Fruit fly (Drosophila melanogaster) whole organism, embryonic: ENCODE measurements around the gene Sur-8.
A peak's percentile ranks its signal among the peaks of the same experiment; 100 is the strongest.

Source experiments
- CG10321 ChIP-seq: fragments of 200-800 bp; sonication (Bioruptor generic); IDR thresholded peaks from 2 replicates; pipeline ENCODE4 v1.3.6; 2022; ENCODE audit warnings: missing biosample characterization, missing genetic modification characterization
- CG12104 ChIP-seq: fragments of 200-800 bp; sonication (Bioruptor generic); optimal IDR thresholded peaks from 3 replicates; lab custom pipeline; 2016; ENCODE audit warnings: missing biosample characterization, missing genetic modification characterization
- CG12391 ChIP-seq: fragments of 200-800 bp; sonication (Bioruptor generic); optimal IDR thresholded peaks from 3 replicates; lab custom pipeline; 2018; ENCODE audit warnings: missing biosample characterization, mild to moderate bottlenecking, missing genetic modification characterization, moderate library complexity
- CG12659 ChIP-seq: fragments of 200-800 bp; sonication (Bioruptor generic); optimal IDR thresholded peaks from 3 replicates; lab custom pipeline; 2017; ENCODE audit warnings: mild to moderate bottlenecking, missing biosample characterization, missing genetic modification reagents, missing genetic modification characterization
- CG14860 ChIP-seq: fragments of 200-800 bp; sonication (Bioruptor generic); IDR thresholded peaks from 3 replicates; pipeline ENCODE4 v1.3.6; 2022; ENCODE audit warnings: missing biosample characterization, missing genetic modification characterization; ENCODE audit not compliant: partially characterized antibody
- CG16815 ChIP-seq: fragments of 200-800 bp; sonication (Bioruptor generic); optimal IDR thresholded peaks from 3 replicates; lab custom pipeline; 2017; ENCODE audit warnings: missing biosample characterization, mild to moderate bottlenecking, missing genetic modification characterization
- CG17359 ChIP-seq: fragments of 200-800 bp; sonication (Bioruptor generic); optimal IDR thresholded peaks from 3 replicates; lab custom pipeline; 2018; ENCODE audit warnings: missing biosample characterization, mild to moderate bottlenecking, missing genetic modification characterization, moderate library complexity
- CG17829 ChIP-seq: fragments of 200-800 bp; optimal IDR thresholded peaks from 2 replicates; lab custom pipeline; 2019; ENCODE audit warnings: missing biosample characterization, mild to moderate bottlenecking, missing genetic modification characterization, moderate library complexity
- CG18011 ChIP-seq: fragments of 200-800 bp; sonication (Bioruptor generic); optimal IDR thresholded peaks from 2 replicates; lab custom pipeline; 2017; ENCODE audit warnings: missing biosample characterization, missing genetic modification characterization, mild to moderate bottlenecking, moderate library complexity, missing genotype
- CG18599 ChIP-seq: fragments of 200-800 bp; sonication (Bioruptor generic); optimal IDR thresholded peaks from 3 replicates; lab custom pipeline; 2017; ENCODE audit warnings: missing biosample characterization, missing genetic modification characterization, mild to moderate bottlenecking, moderate library complexity, missing genetic modification reagents
- CG18764 ChIP-seq: fragments of 200-800 bp; sonication (Bioruptor generic); optimal IDR thresholded peaks from 3 replicates; lab custom pipeline; 2016; ENCODE audit warnings: missing biosample characterization, missing genetic modification characterization
- CG2202 ChIP-seq: fragments of 200-800 bp; sonication (Bioruptor generic); optimal IDR thresholded peaks from 2 replicates; lab custom pipeline; 2018; ENCODE audit warnings: missing biosample characterization, mild to moderate bottlenecking, missing genetic modification characterization
- CG2712 ChIP-seq: fragments of 200-800 bp; optimal IDR thresholded peaks from 3 replicates; lab custom pipeline; 2019; ENCODE audit warnings: missing biosample characterization, mild to moderate bottlenecking, missing genetic modification characterization, moderate library complexity
- CG31365 ChIP-seq: fragments of 200-800 bp; sonication (Bioruptor generic); optimal IDR thresholded peaks from 2 replicates; lab custom pipeline; 2018; ENCODE audit warnings: missing biosample characterization, mild to moderate bottlenecking, missing genetic modification characterization
- CG34376 ChIP-seq: fragments of 200-800 bp; sonication (Bioruptor generic); optimal IDR thresholded peaks from 2 replicates; lab custom pipeline; 2018; ENCODE audit warnings: missing biosample characterization, mild to moderate bottlenecking, missing genetic modification characterization
- CG4820 ChIP-seq: fragments of 200-800 bp; sonication (Bioruptor generic); optimal IDR thresholded peaks from 3 replicates; lab custom pipeline; 2016; ENCODE audit warnings: missing biosample characterization, missing genetic modification characterization
- CG5953 ChIP-seq: fragments of 200-800 bp; sonication (Bioruptor generic); IDR thresholded peaks from 2 replicates; pipeline ENCODE4 v1.3.6; 2022; ENCODE audit warnings: missing biosample characterization, missing genetic modification characterization
- CG9727 ChIP-seq: fragments of 200-800 bp; sonication (Bioruptor generic); optimal IDR thresholded peaks from 3 replicates; lab custom pipeline; 2017; ENCODE audit warnings: missing biosample characterization, mild to moderate bottlenecking, missing genetic modification characterization
- CHES-1-like ChIP-seq: fragments of 200-800 bp; sonication (Bioruptor generic); optimal IDR thresholded peaks from 2 replicates; lab custom pipeline; 2016; ENCODE audit warnings: missing biosample characterization, missing genetic modification characterization
- D19A ChIP-seq: fragments of 200-800 bp; optimal IDR thresholded peaks from 3 replicates; lab custom pipeline; 2019; ENCODE audit warnings: missing biosample characterization, mild to moderate bottlenecking, missing genetic modification characterization, moderate library complexity
- D19B ChIP-seq: fragments of 200-800 bp; sonication (Bioruptor generic); optimal IDR thresholded peaks from 2 replicates; lab custom pipeline; 2017; ENCODE audit warnings: missing biosample characterization, mild to moderate bottlenecking, missing genetic modification characterization
- H15 ChIP-seq: fragments of 200-800 bp; sonication (Bioruptor generic); IDR thresholded peaks from 3 replicates; pipeline ENCODE4 v1.3.6; 2022; ENCODE audit warnings: missing biosample characterization, missing genetic modification characterization
- Hr51 ChIP-seq, 2 experiments: fragments of 200-800 bp; sonication (Bioruptor generic); optimal IDR thresholded peaks; 2 replicates in 1 of 2; 3 replicates in 1 of 2; lab custom pipeline; 2016 to 2018; ENCODE audit warnings: missing biosample characterization in 2 of 2, missing genetic modification characterization in 2 of 2, mild to moderate bottlenecking in 1 of 2, moderate library complexity in 1 of 2
- Hr78 ChIP-seq, 2 experiments: fragments of 200-800 bp in 1 of 2; fragments of >200 bp in 1 of 2; sonication (Bioruptor generic) in 1 of 2; optimal IDR thresholded peaks; 2 replicates each; lab custom pipeline; 2017 to 2019; ENCODE audit warnings: missing biosample characterization in 2 of 2, missing genetic modification characterization in 2 of 2, mild to moderate bottlenecking in 1 of 2, moderate library complexity in 1 of 2
- MBD-R2 ChIP-seq: fragments of 200-800 bp; sonication (Bioruptor generic); IDR thresholded peaks from 2 replicates; pipeline ENCODE4 v1.3.6; 2022; ENCODE audit warnings: missing biosample characterization, missing genetic modification characterization
- Meics ChIP-seq: fragments of 200-800 bp; sonication (Bioruptor generic); optimal IDR thresholded peaks from 2 replicates; lab custom pipeline; 2017; ENCODE audit warnings: missing biosample characterization, mild to moderate bottlenecking, missing genetic modification characterization
- NC2β ChIP-seq: fragments of 200-800 bp; sonication (Bioruptor generic); optimal IDR thresholded peaks from 2 replicates; lab custom pipeline; 2016; ENCODE audit warnings: missing biosample characterization, missing genetic modification characterization
- Oli ChIP-seq: fragments of 200-800 bp; sonication (Bioruptor generic); optimal IDR thresholded peaks from 2 replicates; lab custom pipeline; 2018; ENCODE audit warnings: missing biosample characterization, mild to moderate bottlenecking, missing genetic modification characterization, moderate library complexity
- PHDP ChIP-seq: fragments of 200-800 bp; sonication (Bioruptor generic); optimal IDR thresholded peaks from 3 replicates; lab custom pipeline; 2018; ENCODE audit warnings: missing biosample characterization, mild to moderate bottlenecking, missing genetic modification characterization, moderate library complexity
- YL-1 ChIP-seq: fragments of 200-800 bp; sonication (Bioruptor generic); optimal IDR thresholded peaks from 3 replicates; lab custom pipeline; 2017; ENCODE audit warnings: missing biosample characterization, mild to moderate bottlenecking, missing genetic modification characterization
- ac ChIP-seq: fragments of 200-800 bp; sonication (Bioruptor generic); optimal IDR thresholded peaks from 3 replicates; lab custom pipeline; 2017; ENCODE audit warnings: missing biosample characterization, mild to moderate bottlenecking, missing genetic modification characterization
- bbx ChIP-seq: fragments of 200-800 bp; sonication (Bioruptor generic); IDR thresholded peaks from 2 replicates; pipeline ENCODE4 v1.3.6; 2022; ENCODE audit warnings: missing biosample characterization, missing genetic modification characterization; ENCODE audit not compliant: partially characterized antibody
- cad ChIP-seq: fragments of >200 bp; optimal IDR thresholded peaks from 2 replicates; lab custom pipeline; 2017; ENCODE audit warnings: missing biosample characterization, missing genetic modification characterization
- chif ChIP-seq, 2 experiments: fragments of 200-800 bp; sonication (Bioruptor generic); optimal IDR thresholded peaks; 3 replicates each; lab custom pipeline; 2016; ENCODE audit warnings: missing biosample characterization in 2 of 2, missing genetic modification characterization in 2 of 2
- chn ChIP-seq: fragments of 200-800 bp; sonication (Bioruptor generic); optimal IDR thresholded peaks from 2 replicates; lab custom pipeline; 2016; ENCODE audit warnings: missing biosample characterization, missing genetic modification characterization
- crc ChIP-seq: fragments of 200-800 bp; sonication (Bioruptor generic); optimal IDR thresholded peaks from 2 replicates; lab custom pipeline; 2016; ENCODE audit warnings: missing biosample characterization, missing genetic modification characterization
- gcm2 ChIP-seq: fragments of 200-800 bp; sonication (Bioruptor generic); optimal IDR thresholded peaks from 2 replicates; lab custom pipeline; 2016; ENCODE audit warnings: missing biosample characterization, missing genetic modification characterization
- ind ChIP-seq: fragments of 200-800 bp; sonication (Bioruptor generic); optimal IDR thresholded peaks from 3 replicates; lab custom pipeline; 2016; ENCODE audit warnings: missing biosample characterization, missing genetic modification characterization
- lmd ChIP-seq: fragments of 200-800 bp; sonication (Bioruptor generic); IDR thresholded peaks from 2 replicates; pipeline ENCODE4 v1.3.6; 2022; ENCODE audit warnings: missing biosample characterization, missing genetic modification characterization
- lola ChIP-seq, 3 experiments: fragments of >200 bp in 2 of 3; fragments of 200-800 bp in 1 of 3; sonication (Bioruptor generic) in 1 of 3; optimal IDR thresholded peaks; 2 replicates each; lab custom pipeline; 2017 to 2019; ENCODE audit warnings: missing biosample characterization in 3 of 3, missing genetic modification characterization in 3 of 3, mild to moderate bottlenecking in 1 of 3, moderate library complexity in 1 of 3
- nerfin-2 ChIP-seq: fragments of 200-800 bp; sonication (Bioruptor generic); IDR thresholded peaks from 2 replicates; pipeline ENCODE4 v1.3.6; 2022; ENCODE audit warnings: missing biosample characterization, missing genetic modification characterization; ENCODE audit not compliant: partially characterized antibody
- onecut ChIP-seq: fragments of 200-800 bp; sonication (Bioruptor generic); IDR thresholded peaks from 2 replicates; pipeline ENCODE4 v1.3.6; 2022; ENCODE audit warnings: missing biosample characterization, missing genetic modification characterization
- org-1 ChIP-seq: fragments of 200-800 bp; sonication (Bioruptor generic); optimal IDR thresholded peaks from 2 replicates; lab custom pipeline; 2017; ENCODE audit warnings: missing biosample characterization, missing genetic modification characterization
- pum ChIP-seq: fragments of 200-800 bp; sonication (Bioruptor generic); optimal IDR thresholded peaks from 2 replicates; lab custom pipeline; 2016; ENCODE audit warnings: missing biosample characterization, missing genetic modification characterization
- row ChIP-seq: fragments of 200-800 bp; sonication (Bioruptor generic); IDR thresholded peaks from 3 replicates; pipeline ENCODE4 v1.3.6; 2022; ENCODE audit warnings: missing biosample characterization, missing genetic modification characterization
- tin ChIP-seq: fragments of 200-800 bp; sonication (Bioruptor generic); optimal IDR thresholded peaks from 3 replicates; lab custom pipeline; 2016; ENCODE audit warnings: missing biosample characterization, missing genetic modification characterization
- twi ChIP-seq: fragments of 200-800 bp; optimal IDR thresholded peaks from 2 replicates; lab custom pipeline; 2019; ENCODE audit warnings: missing biosample characterization, mild to moderate bottlenecking, missing genetic modification characterization, moderate library complexity
- wdn ChIP-seq: fragments of 200-800 bp; sonication (Bioruptor generic); IDR thresholded peaks from 2 replicates; pipeline ENCODE4 v1.3.6; 2022; ENCODE audit warnings: missing biosample characterization, missing genetic modification characterization

Sur-8 gene

dm6 chr3R:17394318-17395188 lies 7.8 kb downstream of the Sur-8 start, which contains the start of gene CREG (continued):
- TF ChIP-seq crc (no peak), bbx (GFP tag; lab: Robert Waterston, UW) (no peak), Hr78 (GFP tag; optimal IDR thresholded peaks at IDR 0.05; lab: Kevin White, UChicago) (no peak), lmd (GFP tag; lab: Robert Waterston, UW) (no peak), CG12659 (peak; percentile 20), nerfin-2 (GFP tag; lab: Robert Waterston, UW) (no peak), CG2712 (peak; percentile 11), cad (GFP tag; lab: Kevin White, UChicago) (peak; percentile 74), Oli (tag; lab: Kevin White, UChicago) (peak; percentile 16), D19A (tag; lab: Kevin White, UChicago) (peak; percentile 21), CG14860 (GFP tag; lab: Robert Waterston, UW) (no peak), tin (GFP tag; lab: Kevin White, UChicago) (no peak), PHDP (tag; lab: Kevin White, UChicago) (no peak), CG16815 (GFP tag; lab: Kevin White, UChicago) (peak; percentile 18), Hr51 (GFP tag; optimal IDR thresholded peaks at IDR 0.05; lab: Kevin White, UChicago) (peak in 1 of 2 experiments; percentile 15), CHES-1-like (no peak), YL-1 (peak; percentile 32), row (GFP tag; lab: Robert Waterston, UW) (peak; percentile 79), pum (GFP tag; lab: Kevin White, UChicago) (no peak), CG2202 (tag; lab: Kevin White, UChicago) (no peak), org-1 (GFP tag; lab: Kevin White, UChicago) (peak; percentile 6), gcm2 (GFP tag; lab: Kevin White, UChicago) (no peak), CG34376 (GFP tag; lab: Kevin White, UChicago) (no peak), onecut (GFP tag; lab: Robert Waterston, UW) (no peak), CG18011 (peak; percentile 92), H15 (no peak), CG17829 (tag; lab: Kevin White, UChicago) (peak; percentile 7), MBD-R2 (GFP tag; lab: Robert Waterston, UW) (peak; percentile 32; the same call in 1 of the 2 replicates), CG18599 (GFP tag; lab: Kevin White, UChicago) (no peak), D19B (GFP tag; lab: Kevin White, UChicago) (peak; percentile 96), CG12104 (GFP tag; lab: Kevin White, UChicago) (peak; percentile 34), CG31365 (tag; lab: Kevin White, UChicago) (no peak), CG17359 (no peak), CG5953 (no peak), NC2β (GFP tag; lab: Kevin White, UChicago) (peak; percentile 15), lola (GFP tag; optimal IDR thresholded peaks at IDR 0.05; lab: Kevin White, UChicago) (peak in 1 of 3 experiments; percentile 57), CG4820 (GFP tag; lab: Kevin White, UChicago) (peak; percentile 8), CG9727 (GFP tag; lab: Kevin White, UChicago) (peak; percentile 59), chif (GFP tag; optimal IDR thresholded peaks at IDR 0.05; lab: Kevin White, UChicago) (peak in 1 of 2 experiments; percentile 16), CG18764 (no peak), chn (GFP tag; lab: Kevin White, UChicago) (peak; percentile 0), twi (peak; percentile 52), CG12391 (tag; lab: Kevin White, UChicago) (peak; percentile 46), wdn (GFP tag; lab: Robert Waterston, UW) (no peak), ind (peak; percentile 6), ac (GFP tag; lab: Kevin White, UChicago) (peak; percentile 40), Meics (GFP tag; lab: Kevin White, UChicago) (peak; percentile 25), CG10321 (no peak)
